Worm (Caenorhabditis elegans) whole organism, L4/young adult: ENCODE results near the gene R08A2.2.

Source experiments
- dao-5 ChIP-seq: sonication (generic microtip); optimal IDR thresholded peaks from 2 replicates; lab custom pipeline; 2016; ENCODE audit warnings: missing genotype, missing genetic modification characterization, moderate library complexity, missing compliant biosample characterization
- him-1 ChIP-seq: sonication (generic microtip); optimal IDR thresholded peaks from 2 replicates; lab custom pipeline; 2016; ENCODE audit warnings: missing genotype, missing genetic modification reagents, missing genetic modification characterization, missing compliant biosample characterization

ce11 chrV:14686231-14687105 lies 29.0 kb downstream of the R08A2.2 start:
- TF ChIP-seq him-1 (tag; lab: Kevin White, UChicago) (no peak), dao-5 (no peak)
